Worm (Caenorhabditis elegans): ENCODE results near the gene srx-128.

DNA sequence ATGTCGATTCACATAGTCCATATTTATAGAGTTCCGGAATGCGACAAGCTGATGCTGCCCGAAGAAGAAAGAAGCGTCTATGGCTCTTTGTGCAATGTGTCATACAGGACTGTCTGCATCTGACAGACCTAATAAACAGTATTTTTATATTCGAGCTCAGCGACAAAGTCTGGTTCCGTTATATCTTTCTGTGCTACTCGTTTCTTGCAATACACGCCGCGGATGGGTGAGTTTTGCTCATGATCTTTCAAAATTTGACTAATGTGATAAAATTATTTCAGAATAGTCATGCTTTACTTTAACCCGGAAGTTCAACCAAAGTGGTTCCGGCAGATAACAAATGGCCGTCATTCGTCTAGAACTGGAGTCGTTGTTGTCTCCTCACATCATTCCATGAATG is 26.4 kb downstream of the srx-128 start:
- no peak for TF ChIP-seq nhr-11 (tag; optimal IDR thresholded peaks at IDR 0.05)
- TF ChIP-seq fkh-6 (tag; optimal IDR thresholded peaks at IDR 0.05), result no peak
- TF ChIP-seq pha-4 (tag; optimal IDR thresholded peaks at IDR 0.05), result no peak
- TF ChIP-seq ceh-22 (tag; optimal IDR thresholded peaks at IDR 0.05), result no peak
